Fruit fly (Drosophila melanogaster): Measurements from ENCODE around the gene Nin.

DNA sequence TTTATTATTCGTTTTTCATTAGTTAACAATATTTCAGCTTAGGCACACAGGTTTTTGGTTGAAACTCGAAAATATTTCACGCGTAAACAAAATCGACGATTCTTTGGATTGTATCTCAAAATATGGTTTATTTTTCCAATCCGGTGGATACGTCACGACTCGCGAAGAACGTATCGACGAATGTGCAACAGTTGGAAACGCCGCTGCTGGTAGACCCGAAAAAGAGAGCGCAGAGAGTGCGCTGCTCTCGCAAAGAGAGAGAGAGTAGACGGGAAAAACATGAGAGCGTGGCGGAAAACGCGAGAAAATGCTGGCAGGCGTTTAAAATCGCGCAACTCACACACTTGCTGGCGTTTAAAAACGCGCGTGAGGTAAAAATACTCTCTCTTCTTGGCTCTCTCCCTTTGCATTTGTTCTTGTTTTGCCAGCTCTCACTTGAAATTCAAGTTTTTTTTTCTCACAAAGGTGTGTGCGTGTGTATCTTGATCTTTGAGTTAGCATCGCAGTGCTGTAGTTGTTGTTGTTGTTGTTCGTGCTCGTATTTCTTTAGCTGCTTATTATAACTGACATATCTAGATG, 41.1 kb downstream of the Nin start:
- TF ChIP-seq CG1620 (GFP tag; optimal IDR thresholded peaks at IDR 0.05) (no peak), Crg-1 (GFP tag; optimal IDR thresholded peaks at IDR 0.05) (no peak), CG14711 (tag; optimal IDR thresholded peaks at IDR 0.05) (no peak), CG5204 (GFP tag; optimal IDR thresholded peaks at IDR 0.05) (no peak), cic (GFP tag; optimal IDR thresholded peaks at IDR 0.05) (no peak), CG7101 (tag; optimal IDR thresholded peaks at IDR 0.05) (peak; percentile 20), tj (GFP tag; optimal IDR thresholded peaks at IDR 0.05) (peak; percentile 92), toe (GFP tag; optimal IDR thresholded peaks at IDR 0.05) (no peak), kay (GFP tag; ENCODE audit: borderline replicate concordance) (no peak), CG12768 (GFP tag; optimal IDR thresholded peaks at IDR 0.05) (no peak), CG7045 (GFP tag; optimal IDR thresholded peaks at IDR 0.05) (no peak), Clk (GFP tag; optimal IDR thresholded peaks at IDR 0.05) (no peak), ovo (GFP tag; optimal IDR thresholded peaks at IDR 0.05) (no peak)
